Fruit fly (Drosophila melanogaster): ENCODE measurements around the gene Wnk.

Gene Wnk

dm6 chr3L:21507354-21507928 lies 47.3 kb downstream of the Wnk start, which contains the start of the genes Glg1 and M6 (continued):
- TF ChIP-seq Oli (tag; optimal IDR thresholded peaks at IDR 0.05) (peak; percentile 53), Camta (GFP tag; optimal IDR thresholded peaks at IDR 0.05) (peak; percentile 34), hbn (GFP tag; IDR thresholded peaks at IDR 0.05; ENCODE audit: partially characterized antibody) (peak; percentile 88), CG10431 (GFP tag; optimal IDR thresholded peaks at IDR 0.05) (no peak), dpn (GFP tag; optimal IDR thresholded peaks at IDR 0.05) (peak; percentile 65 to 74), ken (GFP tag; IDR thresholded peaks at IDR 0.05) (no peak), CG17359 (tag; optimal IDR thresholded peaks at IDR 0.05) (peak; percentile 40), sob (GFP tag; IDR thresholded peaks at IDR 0.05) (peak; percentile 69), fu2 (GFP tag; optimal IDR thresholded peaks at IDR 0.05) (peak; percentile 51), Hr78 (GFP tag; optimal IDR thresholded peaks at IDR 0.05) (peak in 1 of 2 experiments; percentile 40), Abd-B (GFP tag; optimal IDR thresholded peaks at IDR 0.05) (peak; percentile 77), CG6689 (GFP tag; IDR thresholded peaks at IDR 0.05) (peak; percentile 49; the same call in 1 of the 2 replicates), CG18764 (GFP tag; optimal IDR thresholded peaks at IDR 0.05) (peak; percentile 34), CG17361 (GFP tag; IDR thresholded peaks at IDR 0.05) (peak; percentile 84), zen (tag; optimal IDR thresholded peaks at IDR 0.05) (peak; percentile 72), CG17385 (GFP tag; optimal IDR thresholded peaks at IDR 0.05) (peak; percentile 63), chinmo (GFP tag; IDR thresholded peaks at IDR 0.05; ENCODE audit: partially characterized antibody) (peak; percentile 93; the same call in 3 of the 4 replicates), onecut (GFP tag; IDR thresholded peaks at IDR 0.05) (peak; percentile 58), tll (GFP tag; optimal IDR thresholded peaks at IDR 0.05) (peak in 1 of 2 experiments; percentile 30), Ada2b (GFP tag; IDR thresholded peaks at IDR 0.05) (peak; percentile 40; the same call in 1 of the 2 replicates), CG17912 (GFP tag; optimal IDR thresholded peaks at IDR 0.05) (no peak), CoRest (tag; optimal IDR thresholded peaks at IDR 0.05) (peak; percentile 83), Drgx (GFP tag; IDR thresholded peaks at IDR 0.05) (no peak), CG15696 (tag; optimal IDR thresholded peaks at IDR 0.05) (peak; percentile 66), pzg (GFP tag; optimal IDR thresholded peaks at IDR 0.05) (peak; percentile 77), unpg (GFP tag; optimal IDR thresholded peaks at IDR 0.05) (peak; percentile 54), cg (GFP tag; optimal IDR thresholded peaks at IDR 0.05) (no peak), esg (GFP tag; conservative IDR thresholded peaks at IDR 0.05) (peak; percentile 23; the same call in 1 of the 2 replicates), CG2116 (GFP tag; optimal IDR thresholded peaks at IDR 0.05) (peak; percentile 80), tap (tag; optimal IDR thresholded peaks at IDR 0.05) (peak; percentile 18), scrt (GFP tag; optimal IDR thresholded peaks at IDR 0.05) (peak; percentile 74), her (GFP tag; optimal IDR thresholded peaks at IDR 0.05) (no peak), Nf-YC (tag; optimal IDR thresholded peaks at IDR 0.05) (peak; percentile 64), ham (GFP tag; IDR thresholded peaks at IDR 0.05) (no peak), CG1233 (GFP tag; optimal IDR thresholded peaks at IDR 0.05) (peak; percentile 44), CG10543 (GFP tag; optimal IDR thresholded peaks at IDR 0.05) (peak; percentile 69), sens (GFP tag) (peak; percentile 95), CG11695 (GFP tag; IDR thresholded peaks at IDR 0.05) (peak; percentile 54; the same call in 2 of the 3 replicates), cad (GFP tag; optimal IDR thresholded peaks at IDR 0.05) (no peak), CG8359 (GFP tag; optimal IDR thresholded peaks at IDR 0.05; ENCODE audit: borderline replicate concordance) (no peak), gsb-n (tag; optimal IDR thresholded peaks at IDR 0.05) (peak; percentile 76), CG9437 (GFP tag; optimal IDR thresholded peaks at IDR 0.05) (peak; percentile 38), CG34376 (GFP tag; optimal IDR thresholded peaks at IDR 0.05) (peak; percentile 76), CG6765 (GFP tag; optimal IDR thresholded peaks at IDR 0.05) (no peak), HLH3B (GFP tag; IDR thresholded peaks at IDR 0.05) (peak; percentile 35; the same call in 1 of the 2 replicates), ssp (GFP tag; IDR thresholded peaks at IDR 0.05) (peak; percentile 44; the same call in 1 of the 2 replicates), salm (tag; optimal IDR thresholded peaks at IDR 0.05) (no peak), ems (GFP tag; optimal IDR thresholded peaks at IDR 0.05) (peak; percentile 59), CG13775 (GFP tag; optimal IDR thresholded peaks at IDR 0.05) (peak; percentile 72)
